Fruit fly (Drosophila melanogaster): ENCODE measurements around the gene Brms1.

Brms1 gene

DNA sequence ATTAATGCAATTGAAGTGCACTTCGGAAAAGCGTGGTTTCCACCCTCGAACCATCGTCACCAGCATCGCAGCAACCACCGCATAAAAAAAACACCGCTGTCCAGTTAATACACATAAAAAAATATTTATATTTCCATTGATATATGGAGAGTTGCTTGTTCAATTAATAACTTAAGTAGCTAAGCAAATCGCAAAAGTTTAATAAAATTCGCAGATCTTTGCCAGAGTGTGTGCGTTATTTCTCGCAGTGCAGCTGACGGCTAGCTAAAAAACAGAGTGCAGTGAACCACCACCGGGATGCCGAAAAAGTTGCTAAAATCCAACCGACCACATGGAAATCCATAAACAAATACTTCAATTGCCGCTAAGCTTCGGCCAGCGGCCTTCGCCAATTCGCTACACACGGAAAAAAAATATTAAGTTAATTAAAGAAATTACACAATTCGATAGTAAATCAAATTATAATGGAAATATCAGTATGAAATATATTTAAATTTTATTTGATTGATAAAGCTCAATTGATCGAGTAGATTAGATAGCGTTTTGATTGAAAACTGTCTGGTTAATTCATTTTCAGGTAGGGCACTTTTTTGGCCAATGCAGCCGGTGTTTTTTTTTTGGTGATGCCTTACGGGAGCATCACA is 14.0 kb upstream of the Brms1 start:
- TF ChIP-seq CG8478 (optimal IDR thresholded peaks at IDR 0.05): no peak
- no peak for TF ChIP-seq pan (optimal IDR thresholded peaks at IDR 0.05)
- no peak for TF ChIP-seq usp (GFP tag; optimal IDR thresholded peaks at IDR 0.05)
- TF ChIP-seq EcR (GFP tag; optimal IDR thresholded peaks at IDR 0.05): no peak
- TF ChIP-seq Dll (optimal IDR thresholded peaks at IDR 0.05): no peak
- no peak for TF ChIP-seq psq (optimal IDR thresholded peaks at IDR 0.05)

DNA sequence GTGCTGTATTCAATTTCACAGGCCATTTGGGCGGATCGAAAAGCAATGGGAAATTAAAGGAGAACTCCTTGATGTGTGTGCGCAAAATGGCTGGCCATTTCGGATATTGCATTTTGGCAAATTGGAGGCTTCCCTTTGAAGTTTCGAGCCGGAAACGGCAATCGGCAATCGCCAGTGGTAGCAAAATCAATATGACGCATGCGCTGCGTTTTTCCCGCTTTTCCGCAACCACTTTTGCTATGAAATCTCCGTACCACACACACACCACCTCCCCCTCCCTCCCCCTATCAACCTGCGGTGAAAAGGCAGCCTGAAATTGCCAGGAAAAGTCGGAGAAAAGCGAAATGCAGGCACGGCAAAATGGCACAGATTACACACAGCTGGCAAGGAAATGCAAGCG is 12.9 kb upstream of the Brms1 start:
- TF ChIP-seq EcR (GFP tag; optimal IDR thresholded peaks at IDR 0.05) (no peak), pan (optimal IDR thresholded peaks at IDR 0.05) (no peak), CG8478 (optimal IDR thresholded peaks at IDR 0.05) (no peak), psq (optimal IDR thresholded peaks at IDR 0.05) (no peak), usp (GFP tag; optimal IDR thresholded peaks at IDR 0.05) (no peak), Dll (optimal IDR thresholded peaks at IDR 0.05) (no peak)

DNA sequence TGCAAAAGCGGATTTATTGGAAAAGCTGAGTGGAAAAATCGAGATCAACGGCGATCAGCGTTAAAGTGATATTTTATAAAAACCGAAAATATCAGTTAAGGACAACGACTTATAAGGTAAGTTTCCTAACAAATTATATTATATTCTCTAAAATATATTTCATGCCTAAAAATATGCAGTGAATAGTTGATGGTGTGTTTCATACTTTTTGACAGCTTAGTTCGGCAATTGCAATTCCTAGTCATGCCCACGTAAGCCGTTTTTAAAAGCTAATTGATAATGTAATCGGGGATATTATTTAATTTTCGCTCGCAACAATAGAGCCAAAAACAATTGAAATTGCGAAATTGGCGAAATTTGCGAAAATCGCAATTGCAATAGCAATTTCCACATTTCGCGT is 10.2 kb upstream of the Brms1 start:
- no peak for TF ChIP-seq psq (optimal IDR thresholded peaks at IDR 0.05)
- TF ChIP-seq CG8478 (optimal IDR thresholded peaks at IDR 0.05): no peak
- TF ChIP-seq pan (optimal IDR thresholded peaks at IDR 0.05): no peak
- TF ChIP-seq Dll (optimal IDR thresholded peaks at IDR 0.05): no peak
- TF ChIP-seq usp (GFP tag; optimal IDR thresholded peaks at IDR 0.05): no peak
- TF ChIP-seq EcR (GFP tag; optimal IDR thresholded peaks at IDR 0.05): no peak

DNA sequence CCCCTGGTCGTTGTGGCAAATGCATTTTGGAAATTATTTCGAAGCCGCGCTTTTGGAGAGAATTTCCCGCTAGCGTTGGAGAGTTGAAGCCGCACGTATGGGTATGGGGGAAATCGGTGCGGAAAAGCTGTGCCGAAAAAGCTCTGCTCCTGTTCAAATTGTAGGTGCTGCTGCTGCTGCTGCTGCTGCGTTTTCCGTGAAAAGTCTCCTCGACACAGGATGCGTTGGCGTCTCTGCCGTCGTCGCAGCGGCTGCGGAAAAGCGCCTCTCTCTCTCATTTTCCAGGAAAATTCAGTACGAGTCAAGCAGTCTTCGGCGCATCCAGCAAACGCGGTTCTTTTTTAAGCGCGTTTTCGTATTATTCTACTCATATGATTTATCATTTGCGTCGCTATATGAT is 7.8 kb upstream of the Brms1 start, which contains the start of gene fne:
fne (plus strand) TSS at position 301 of the 400 bp plus-strand sequence.
- TF ChIP-seq pan (optimal IDR thresholded peaks at IDR 0.05): no peak
- no peak for TF ChIP-seq CG8478 (optimal IDR thresholded peaks at IDR 0.05)
- TF ChIP-seq EcR (GFP tag; optimal IDR thresholded peaks at IDR 0.05): no peak
- TF ChIP-seq psq (optimal IDR thresholded peaks at IDR 0.05): no peak
- no peak for TF ChIP-seq usp (GFP tag; optimal IDR thresholded peaks at IDR 0.05)
- no peak for TF ChIP-seq Dll (optimal IDR thresholded peaks at IDR 0.05)

DNA sequence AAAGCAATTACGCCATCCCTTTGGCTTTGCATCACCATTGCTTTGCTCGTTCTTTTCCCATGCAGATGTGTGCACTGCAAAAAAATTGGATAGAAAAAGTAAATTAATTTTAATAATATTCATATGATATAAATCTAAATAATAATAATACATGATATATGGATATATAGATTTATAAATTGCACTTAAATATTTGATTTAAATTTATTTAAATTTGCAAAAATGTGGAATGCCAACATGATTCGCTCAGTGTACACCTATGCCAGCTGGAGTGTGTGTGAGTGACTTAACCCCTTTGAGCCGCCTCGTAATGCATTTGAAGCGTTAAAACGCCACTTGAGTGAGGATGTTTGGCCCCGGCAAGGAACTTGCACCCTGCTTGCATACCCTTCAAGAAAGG is 4.3 kb upstream of the Brms1 start:
- TF ChIP-seq CG8478 (optimal IDR thresholded peaks at IDR 0.05) (no peak), psq (optimal IDR thresholded peaks at IDR 0.05) (no peak), usp (GFP tag; optimal IDR thresholded peaks at IDR 0.05) (no peak), Dll (optimal IDR thresholded peaks at IDR 0.05) (no peak), pan (optimal IDR thresholded peaks at IDR 0.05) (no peak), EcR (GFP tag; optimal IDR thresholded peaks at IDR 0.05) (no peak)

DNA sequence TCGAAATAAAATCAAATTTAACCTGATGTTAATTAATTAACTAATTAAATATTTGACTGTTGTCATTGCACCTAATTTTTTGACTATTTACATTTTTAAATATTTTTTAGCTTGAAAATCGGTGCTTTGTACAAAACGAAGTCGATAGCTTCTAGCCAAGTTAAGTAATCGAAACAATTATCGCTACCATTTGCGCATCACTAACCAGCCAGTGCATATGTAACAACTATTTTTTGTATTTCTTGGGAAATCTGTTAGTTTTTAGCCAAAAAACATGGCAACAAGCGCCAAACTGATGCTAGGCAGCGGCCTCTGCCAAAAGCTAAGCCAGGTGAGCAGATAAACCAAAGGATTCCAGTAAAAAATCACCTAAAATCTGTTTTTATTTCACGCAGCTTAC is 2.5 kb downstream of the Brms1 start, which contains the start of gene mRpL49:
mRpL49 (plus strand) TSS at position 192 of the 400 bp plus-strand sequence.
- TF ChIP-seq Dll (optimal IDR thresholded peaks at IDR 0.05) (no peak), usp (GFP tag; optimal IDR thresholded peaks at IDR 0.05) (no peak), psq (optimal IDR thresholded peaks at IDR 0.05) (no peak), CG8478 (optimal IDR thresholded peaks at IDR 0.05) (no peak), pan (optimal IDR thresholded peaks at IDR 0.05) (no peak), EcR (GFP tag; optimal IDR thresholded peaks at IDR 0.05) (no peak)

DNA sequence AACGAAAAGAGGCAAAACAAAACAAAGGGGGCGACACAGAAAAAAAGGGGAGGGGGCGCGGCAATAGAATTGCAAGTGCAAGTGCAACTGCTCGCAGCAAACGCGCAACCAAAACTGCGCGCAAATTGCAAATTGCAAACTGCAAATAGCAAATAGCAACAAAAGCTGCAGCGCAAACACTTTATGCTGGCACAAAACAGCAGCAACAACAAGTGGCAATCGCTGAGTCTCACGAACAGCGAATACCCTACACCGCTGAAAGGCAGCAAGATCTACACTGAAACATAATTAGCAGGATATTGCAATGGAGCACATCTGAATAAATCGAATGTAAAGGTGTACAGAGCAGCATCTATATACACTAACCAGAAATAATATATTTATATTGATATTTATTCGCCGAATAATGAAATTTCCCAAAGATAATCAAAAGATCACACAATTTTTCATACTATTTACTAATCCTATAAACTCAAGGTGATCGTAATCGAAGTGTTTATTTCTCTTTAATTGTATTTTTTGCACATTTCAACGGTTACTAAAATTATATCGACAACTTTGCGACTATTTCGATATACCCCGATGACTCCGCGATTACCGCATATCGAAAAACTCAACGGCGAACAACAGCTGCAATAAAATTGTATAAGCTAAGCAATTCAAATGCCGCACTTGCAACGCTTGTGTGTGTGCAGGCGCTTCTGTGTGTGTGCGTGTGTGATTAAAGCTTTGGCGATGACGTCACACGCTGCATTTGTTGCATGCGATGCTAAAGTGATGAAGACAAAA is 3.3 kb downstream of the Brms1 start, which contains the start of gene CG4404:
CG4404 (minus strand) TSS at position 118 of the 789 bp plus-strand sequence.
- TF ChIP-seq pan (optimal IDR thresholded peaks at IDR 0.05): no peak

DNA sequence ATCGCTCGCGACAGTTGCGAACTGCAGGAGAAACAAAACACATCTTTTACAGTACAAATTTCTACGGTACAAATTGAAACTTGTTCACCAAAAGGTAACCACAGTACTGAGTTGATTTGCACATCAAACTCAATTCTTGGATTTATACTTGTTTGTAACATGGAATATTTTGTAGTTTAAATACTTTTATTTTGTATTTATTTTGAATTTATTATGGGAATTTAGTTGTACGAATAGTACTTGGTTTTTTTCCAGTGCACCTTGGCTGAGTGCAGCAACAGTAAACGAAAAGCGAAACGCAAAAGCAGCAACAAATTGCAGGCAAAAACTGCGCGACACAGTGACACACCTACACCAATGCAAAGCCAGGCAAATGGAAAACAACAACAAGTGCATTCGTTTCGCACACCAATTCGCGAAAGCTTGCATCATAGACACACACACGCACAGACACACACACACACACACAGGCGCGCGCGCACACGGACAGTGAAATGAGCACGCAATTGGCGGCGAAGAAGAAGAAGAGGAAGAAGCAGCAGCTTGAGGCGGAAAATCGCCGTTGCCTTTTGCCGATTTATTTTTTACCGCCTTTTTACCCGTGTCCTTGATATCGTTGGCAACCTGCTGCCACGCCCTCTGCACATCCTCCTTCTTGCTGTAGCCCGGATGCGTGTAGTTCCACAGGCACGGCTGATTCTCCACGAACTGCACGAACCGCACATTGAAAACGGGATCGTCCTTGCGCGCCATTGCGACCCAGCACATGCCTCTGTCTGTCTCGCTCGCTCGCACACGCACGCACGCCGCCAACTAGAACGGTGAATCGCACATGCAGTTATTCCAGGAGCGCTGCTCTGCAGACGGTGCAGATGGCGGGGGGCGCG is 4.2 kb downstream of the Brms1 start:
- TF ChIP-seq usp (GFP tag; optimal IDR thresholded peaks at IDR 0.05) (no peak), Dll (optimal IDR thresholded peaks at IDR 0.05) (peak; percentile 44)

DNA sequence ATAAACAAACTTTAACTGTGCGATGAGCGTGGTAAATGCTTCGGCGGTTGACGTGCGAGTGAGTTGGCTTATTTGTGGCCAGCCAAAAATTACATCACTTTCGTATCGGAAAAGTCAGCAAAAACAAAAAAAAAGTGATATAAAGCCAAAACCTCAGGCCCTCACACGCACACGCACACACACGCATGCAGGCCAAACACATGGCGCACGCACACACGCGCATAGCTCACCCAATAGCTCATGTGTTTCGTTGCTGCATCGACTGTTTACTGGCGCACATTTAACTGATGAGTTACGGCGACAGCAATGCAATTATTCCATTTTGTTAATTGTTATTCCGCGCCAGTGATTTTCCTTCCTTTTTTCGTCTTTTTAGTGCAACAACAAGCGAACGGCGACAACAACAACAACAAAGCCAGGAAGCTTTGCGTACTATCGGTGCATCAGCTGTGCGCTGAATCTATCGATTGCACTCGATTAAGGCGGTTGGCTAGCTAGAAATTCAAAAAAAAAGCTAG is 6.3 kb downstream of the Brms1 start, which contains the start of gene Flad1:
Flad1 (minus strand) TSS at position 418 of the 518 bp plus-strand sequence.
- TF ChIP-seq CG8478 (optimal IDR thresholded peaks at IDR 0.05): no peak
- TF ChIP-seq pan (optimal IDR thresholded peaks at IDR 0.05): no peak
- no peak for TF ChIP-seq Dll (optimal IDR thresholded peaks at IDR 0.05)
- TF ChIP-seq usp (GFP tag; optimal IDR thresholded peaks at IDR 0.05): no peak
- no peak for TF ChIP-seq EcR (GFP tag; optimal IDR thresholded peaks at IDR 0.05)
- TF ChIP-seq psq (optimal IDR thresholded peaks at IDR 0.05): no peak

DNA sequence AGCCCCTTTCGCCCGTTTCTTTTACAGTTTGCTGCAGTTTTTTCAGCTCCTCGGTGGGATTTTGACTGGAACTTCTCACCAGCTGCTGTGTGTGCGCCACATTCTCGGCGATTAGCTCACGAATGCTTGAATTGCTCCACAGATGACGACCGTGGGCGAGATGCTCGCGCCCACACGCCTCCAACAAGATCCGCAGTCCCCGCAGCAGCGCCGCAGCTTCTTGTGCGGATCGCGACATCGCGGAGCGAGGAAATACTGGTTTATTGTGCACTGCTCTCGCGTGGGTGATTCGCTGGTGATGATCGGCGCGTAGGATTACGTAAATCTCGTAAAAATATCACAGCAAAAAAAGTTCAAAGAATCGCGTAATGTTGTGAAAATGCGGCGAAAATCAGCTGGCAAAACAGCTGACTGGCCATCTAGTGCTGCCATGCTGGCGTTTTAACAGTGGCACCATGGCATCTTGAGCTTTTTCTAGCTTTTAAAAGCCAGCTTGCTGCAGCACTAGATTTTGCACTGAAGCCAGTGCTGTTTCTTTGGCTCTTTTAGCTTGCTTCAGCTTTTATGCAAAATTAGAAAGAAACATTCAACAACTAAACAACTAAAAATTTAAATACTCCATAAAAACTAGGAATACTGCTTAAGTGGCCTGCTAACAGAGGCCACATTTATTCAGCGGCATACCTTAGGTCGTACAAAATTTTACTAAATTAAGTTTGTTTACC is 8.5 kb downstream of the Brms1 start, which contains the start of gene Coq8:
Coq8 (minus strand) TSS at position 397 of the 725 bp plus-strand sequence.
- no peak for TF ChIP-seq EcR (GFP tag; optimal IDR thresholded peaks at IDR 0.05)
- TF ChIP-seq pan (optimal IDR thresholded peaks at IDR 0.05): no peak
- no peak for TF ChIP-seq Dll (optimal IDR thresholded peaks at IDR 0.05)
- TF ChIP-seq usp (GFP tag; optimal IDR thresholded peaks at IDR 0.05): no peak
- no peak for TF ChIP-seq CG8478 (optimal IDR thresholded peaks at IDR 0.05)
- no peak for TF ChIP-seq psq (optimal IDR thresholded peaks at IDR 0.05)

DNA sequence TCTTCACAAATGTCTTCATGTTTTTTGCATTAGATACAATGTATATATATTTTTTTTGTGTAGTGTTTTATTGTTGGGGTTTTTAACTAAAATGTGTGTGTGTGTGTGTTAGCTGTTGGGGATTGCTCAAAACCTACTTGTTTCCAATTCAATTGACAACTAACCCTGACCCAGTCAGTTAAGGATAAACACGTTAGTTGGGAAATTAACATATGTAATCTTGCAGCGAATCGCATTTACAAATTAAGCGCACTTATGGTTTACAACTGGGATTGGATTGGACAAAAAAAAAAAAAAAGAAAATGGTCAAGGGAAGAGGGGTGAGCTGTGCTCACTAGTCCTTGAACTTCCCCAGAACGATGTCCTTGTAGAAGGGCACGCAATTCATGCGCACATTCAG is 10.9 kb downstream of the Brms1 start, which contains the start of gene CG32650:
CG32650 (minus strand) TSS at position 101 of the 400 bp plus-strand sequence.
- TF ChIP-seq psq (optimal IDR thresholded peaks at IDR 0.05) (no peak), pan (optimal IDR thresholded peaks at IDR 0.05) (no peak), Dll (optimal IDR thresholded peaks at IDR 0.05) (no peak)

Data from whole organism.